Worm (Caenorhabditis elegans) whole organism, L4 larva: Measurements from ENCODE around the gene F59G1.4.

Source experiments
- T26A8.4 ChIP-seq: fragments of 200-800 bp; sonication (Bioruptor generic); IDR thresholded peaks from 2 replicates; pipeline ENCODE4 v1.3.6; 2022; ENCODE audit warnings: missing genetic modification characterization, missing compliant biosample characterization
- dpl-1 ChIP-seq: fragments of 150-350 bp; optimal IDR thresholded peaks from 2 replicates; lab custom pipeline; 2014; ENCODE audit warnings: missing biosample characterization, missing genetic modification reagents, missing genetic modification characterization
- nhr-28 ChIP-seq: fragments of 150-350 bp; optimal IDR thresholded peaks from 2 replicates; lab custom pipeline; 2014; ENCODE audit warnings: missing biosample characterization, missing genetic modification characterization
- skn-1 ChIP-seq: fragments of 150-350 bp; optimal IDR thresholded peaks from 2 replicates; lab custom pipeline; 2014; ENCODE audit warnings: missing biosample characterization, missing genetic modification characterization
- unc-62 ChIP-seq, 3 experiments: fragments of 150-350 bp in 1 of 3; sonication (generic microtip); optimal IDR thresholded peaks in 2 of 3; peaks in 1 of 3; 1 replicate in 1 of 3; 2 replicates in 2 of 3; lab custom pipeline; 2014 to 2017; ENCODE audit warnings: missing biosample characterization in 3 of 3, missing genetic modification characterization in 3 of 3, missing genetic modification reagents in 3 of 3, missing genotype in 1 of 3
- zag-1 ChIP-seq: fragments of 150-350 bp; optimal IDR thresholded peaks from 2 replicates; lab custom pipeline; 2014; ENCODE audit warnings: missing biosample characterization, missing genetic modification characterization

- no peak for TF ChIP-seq unc-62 (GFP tag; optimal IDR thresholded peaks at IDR 0.05 in 1 of 2; lab: Kevin White, UChicago)
- TF ChIP-seq unc-62 (tag; optimal IDR thresholded peaks at IDR 0.05; lab: Kevin White, UChicago) = no peak
- TF ChIP-seq nhr-28 (tag; lab: Kevin White, UChicago) = peak; percentile 72
- TF ChIP-seq T26A8.4 (GFP tag; lab: Robert Waterston, UW) = no peak
- no peak for TF ChIP-seq skn-1 (tag; lab: Kevin White, UChicago)
- TF ChIP-seq dpl-1 (GFP tag; lab: Kevin White, UChicago) = no peak
- no peak for TF ChIP-seq zag-1 (tag; lab: Kevin White, UChicago)
These were observed 49.8 kb upstream of the F59G1.4 start for ce11 chrII:5846181-5846580.
